Worm (Caenorhabditis elegans) whole organism, early embryonic: Measurements from ENCODE around the gene pck-1.

Source experiments
- flt-1 ChIP-seq: fragments of 200-800 bp; sonication (Bioruptor generic); IDR thresholded peaks from 2 replicates; pipeline ENCODE4 v1.3.6; 2022; ENCODE audit warnings: missing genetic modification characterization, missing compliant biosample characterization
- hmg-4 ChIP-seq: fragments of 200-800 bp; sonication (Bioruptor generic); optimal IDR thresholded peaks from 2 replicates; lab custom pipeline; 2018; ENCODE audit warnings: mild to moderate bottlenecking, missing genetic modification characterization, missing compliant biosample characterization
- tbx-11 ChIP-seq: fragments of 200-800 bp; sonication (Bioruptor generic); IDR thresholded peaks from 2 replicates; pipeline ENCODE4 v1.3.6; 2022; ENCODE audit warnings: missing genetic modification characterization, missing compliant biosample characterization

DNA sequence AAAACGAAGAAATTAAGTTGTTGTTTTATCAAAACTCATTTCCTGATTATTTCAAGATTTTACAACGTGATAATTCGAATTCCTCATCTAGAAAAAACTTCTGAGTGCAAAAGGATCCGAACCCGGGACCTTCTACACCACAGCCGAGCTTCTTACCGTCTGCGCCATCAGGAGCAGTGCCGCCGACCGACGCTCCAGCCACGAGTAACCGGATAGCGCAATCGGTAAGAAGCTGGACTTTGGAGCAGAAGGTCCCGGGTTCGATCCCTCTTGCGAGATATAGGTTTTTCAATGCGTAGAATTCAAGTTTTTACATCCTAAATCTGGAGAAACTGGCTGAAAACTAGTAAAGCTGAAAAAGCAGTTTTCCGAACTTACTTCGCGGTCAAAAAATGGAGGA, 12.4 kb downstream of the pck-1 start:
- TF ChIP-seq hmg-4 (GFP tag; lab: Kevin White, UChicago) = no peak
- TF ChIP-seq flt-1 = no peak
- no peak for TF ChIP-seq tbx-11 (GFP tag; lab: Robert Waterston, UW)
